Fruit fly (Drosophila melanogaster) Kc167 (cell line): ENCODE measurements around the gene CG17294.

Experiments
- Myc ChIP-seq: fragments of >200 bp; optimal IDR thresholded peaks from 2 replicates; lab custom pipeline; 2017; ENCODE audit warnings: missing external identifiers
- Sin3A ChIP-seq: fragments of >200 bp; optimal IDR thresholded peaks from 2 replicates; lab custom pipeline; 2018; ENCODE audit warnings: missing external identifiers
- h ChIP-seq: fragments of >200 bp; optimal IDR thresholded peaks from 3 replicates; lab custom pipeline; 2018; ENCODE audit warnings: missing external identifiers
- insv ChIP-seq: fragments of >200 bp; optimal IDR thresholded peaks from 3 replicates; lab custom pipeline; 2018; ENCODE audit warnings: missing external identifiers
- psq ChIP-seq: fragments of >200 bp; optimal IDR thresholded peaks from 2 replicates; lab custom pipeline; 2017; ENCODE audit warnings: missing external identifiers
- ttk ChIP-seq: sonication (Bioruptor generic); optimal IDR thresholded peaks from 2 replicates; lab custom pipeline; 2017; ENCODE audit warnings: missing external identifiers

The CG17294 gene

dm6 chr2L:8416350-8417046 is 39.7 kb downstream of the CG17294 start:
- TF ChIP-seq insv (no peak), h (lab: Kevin White, UChicago) (no peak), Myc (no peak), ttk (no peak), psq (no peak), Sin3A (lab: Kevin White, UChicago) (no peak)

- TF ChIP-seq insv: no peak
These were observed 40.7 kb downstream of the CG17294 start for dm6 chr2L:8417562-8417961.

dm6 chr2L:8418113-8418885 is 41.5 kb downstream of the CG17294 start:
- TF ChIP-seq insv (no peak), Sin3A (lab: Kevin White, UChicago) (no peak), h (lab: Kevin White, UChicago) (no peak), ttk (no peak), psq (no peak), Myc (no peak)

dm6 chr2L:8419382-8419940 is 42.6 kb downstream of the CG17294 start:
- TF ChIP-seq Myc (no peak), insv (no peak), ttk (no peak), h (lab: Kevin White, UChicago) (no peak), Sin3A (lab: Kevin White, UChicago) (no peak), psq (no peak)

dm6 chr2L:8420259-8420930 is 43.6 kb downstream of the CG17294 start:
- no peak for TF ChIP-seq Myc
- no peak for TF ChIP-seq Sin3A (lab: Kevin White, UChicago)
- TF ChIP-seq insv: no peak
- TF ChIP-seq ttk: no peak
- no peak for TF ChIP-seq psq
- TF ChIP-seq h (lab: Kevin White, UChicago): no peak

- TF ChIP-seq insv (no peak), Sin3A (lab: Kevin White, UChicago) (no peak), psq (no peak)
These were observed 44.9 kb downstream of the CG17294 start for dm6 chr2L:8421717-8422116.

dm6 chr2L:8423047-8423446 is 46.2 kb downstream of the CG17294 start:
- TF ChIP-seq ttk: no peak
- no peak for TF ChIP-seq Myc
- no peak for TF ChIP-seq Sin3A (lab: Kevin White, UChicago)
- TF ChIP-seq psq: no peak
- no peak for TF ChIP-seq h (lab: Kevin White, UChicago)
- no peak for TF ChIP-seq insv

dm6 chr2L:8423460-8424089 is 46.7 kb downstream of the CG17294 start:
- TF ChIP-seq insv (no peak), Sin3A (lab: Kevin White, UChicago) (no peak), Myc (no peak), ttk (no peak), psq (no peak), h (lab: Kevin White, UChicago) (no peak)

- TF ChIP-seq Myc (no peak), insv (no peak), h (lab: Kevin White, UChicago) (no peak), ttk (no peak), Sin3A (lab: Kevin White, UChicago) (no peak), psq (no peak)
These were observed 47.2 kb downstream of the CG17294 start for dm6 chr2L:8424090-8424470.

dm6 chr2L:8424662-8425208 is 47.9 kb downstream of the CG17294 start:
- TF ChIP-seq Sin3A (lab: Kevin White, UChicago): no peak
- no peak for TF ChIP-seq insv
- TF ChIP-seq Myc: no peak
- TF ChIP-seq psq: no peak
- TF ChIP-seq ttk: no peak
- TF ChIP-seq h (lab: Kevin White, UChicago): no peak

dm6 chr2L:8425212-8425611 is 48.4 kb downstream of the CG17294 start:
- TF ChIP-seq Sin3A (lab: Kevin White, UChicago) (no peak), insv (no peak), Myc (no peak), ttk (no peak), psq (no peak), h (lab: Kevin White, UChicago) (no peak)

- TF ChIP-seq psq (no peak), insv (no peak)
These were observed 49.3 kb downstream of the CG17294 start for dm6 chr2L:8425962-8426759.
